Fruit fly (Drosophila melanogaster): ENCODE results near the gene CG32119.

- TF ChIP-seq CG6654 (GFP tag; optimal IDR thresholded peaks at IDR 0.05), result no peak
- no peak for TF ChIP-seq disco-r (GFP tag; optimal IDR thresholded peaks at IDR 0.05)
- TF ChIP-seq Optix (GFP tag; IDR thresholded peaks at IDR 0.05), result no peak
- TF ChIP-seq bbx (GFP tag; IDR thresholded peaks at IDR 0.05; ENCODE audit: partially characterized antibody), result no peak
- no peak for TF ChIP-seq ttk (GFP tag; IDR thresholded peaks at IDR 0.05)
- no peak for TF ChIP-seq dmrt99B (tag; optimal IDR thresholded peaks at IDR 0.05)
- no peak for TF ChIP-seq cg (GFP tag; optimal IDR thresholded peaks at IDR 0.05)
- no peak for TF ChIP-seq CG1233 (GFP tag; optimal IDR thresholded peaks at IDR 0.05)
- TF ChIP-seq Sox102F (GFP tag; optimal IDR thresholded peaks at IDR 0.05), result peak; percentile 17
These were observed 18.8 kb upstream of the CG32119 start for dm6 chr3L:13267254-13267653.

Measured in whole organism, embryonic.